Fruit fly (Drosophila melanogaster) Kc167 (cell line): ENCODE data around the gene CG5181.

Source experiments
- Myc ChIP-seq: fragments of >200 bp; optimal IDR thresholded peaks from 2 replicates; lab custom pipeline; 2017; ENCODE audit warnings: missing external identifiers
- Sin3A ChIP-seq: fragments of >200 bp; optimal IDR thresholded peaks from 2 replicates; lab custom pipeline; 2018; ENCODE audit warnings: missing external identifiers
- h ChIP-seq: fragments of >200 bp; optimal IDR thresholded peaks from 3 replicates; lab custom pipeline; 2018; ENCODE audit warnings: missing external identifiers
- insv ChIP-seq: fragments of >200 bp; optimal IDR thresholded peaks from 3 replicates; lab custom pipeline; 2018; ENCODE audit warnings: missing external identifiers
- psq ChIP-seq: fragments of >200 bp; optimal IDR thresholded peaks from 2 replicates; lab custom pipeline; 2017; ENCODE audit warnings: missing external identifiers
- ttk ChIP-seq: sonication (Bioruptor generic); optimal IDR thresholded peaks from 2 replicates; lab custom pipeline; 2017; ENCODE audit warnings: missing external identifiers

DNA sequence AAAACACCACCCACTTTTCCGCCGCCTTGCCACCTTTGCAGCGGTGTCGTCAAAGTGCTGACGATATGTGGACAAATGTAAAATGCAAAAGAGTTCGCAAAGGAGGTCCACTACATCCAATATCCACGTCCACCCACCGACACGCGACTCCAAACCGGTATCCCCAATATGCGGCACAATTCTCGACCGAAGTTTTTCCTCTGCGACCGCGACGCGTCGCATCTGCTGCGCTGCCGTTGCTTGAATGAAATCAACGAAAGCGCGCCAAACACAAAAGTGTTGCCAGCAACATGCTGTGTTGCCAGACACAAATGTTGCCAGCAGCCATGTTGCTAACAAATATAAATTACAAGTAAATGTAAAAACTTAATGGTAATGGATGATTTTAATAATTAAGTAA lies 11.1 kb downstream of the CG5181 start, which contains the start of gene CG5160:
- TF ChIP-seq h (no peak), Myc (no peak), psq (lab: Kevin White, UChicago) (no peak), insv (lab: Kevin White, UChicago) (no peak), Sin3A (lab: Kevin White, UChicago) (no peak), ttk (lab: Kevin White, UChicago) (no peak)
